Worm (Caenorhabditis elegans): ENCODE data around the gene R07H5.11.

DNA sequence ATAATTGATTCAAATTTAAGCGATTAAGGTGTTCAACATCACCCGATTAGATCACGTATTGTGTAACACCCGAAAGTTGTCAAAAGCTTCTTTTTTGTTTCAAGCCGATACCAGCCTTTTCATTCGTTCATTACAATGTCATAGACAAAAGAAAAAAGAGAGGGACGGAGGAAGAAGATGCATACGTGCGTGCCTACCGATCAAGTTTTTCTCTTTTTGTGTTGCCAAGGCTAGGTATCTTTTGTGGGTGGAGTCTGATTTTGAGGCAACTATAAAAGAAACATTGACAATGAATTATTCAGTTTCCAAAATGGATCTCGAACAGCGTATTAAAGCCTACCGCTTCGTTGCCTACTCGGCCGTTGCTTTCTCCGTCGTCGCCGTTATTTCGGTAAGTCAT, 22.6 kb downstream of the R07H5.11 start, which contains the start of gene col-125:
- TF ChIP-seq madf-2 (tag; optimal IDR thresholded peaks at IDR 0.05) (no peak), ets-4 (tag; optimal IDR thresholded peaks at IDR 0.05) (no peak), nhr-11 (tag; optimal IDR thresholded peaks at IDR 0.05) (no peak), dve-1 (tag; optimal IDR thresholded peaks at IDR 0.05) (no peak), pha-4 (tag; optimal IDR thresholded peaks at IDR 0.05) (no peak), eyg-1 (tag; optimal IDR thresholded peaks at IDR 0.05) (no peak), sox-2 (GFP tag; IDR thresholded peaks at IDR 0.05) (no peak), pag-3 (tag; optimal IDR thresholded peaks at IDR 0.05; ENCODE audit: borderline replicate concordance) (no peak)

All from whole organism, late embryonic.